Fruit fly (Drosophila melanogaster): ENCODE results near the gene CG15219.
A peak's percentile ranks its signal among the peaks of the same experiment; 100 is the strongest.

Gene CG15219

DNA sequence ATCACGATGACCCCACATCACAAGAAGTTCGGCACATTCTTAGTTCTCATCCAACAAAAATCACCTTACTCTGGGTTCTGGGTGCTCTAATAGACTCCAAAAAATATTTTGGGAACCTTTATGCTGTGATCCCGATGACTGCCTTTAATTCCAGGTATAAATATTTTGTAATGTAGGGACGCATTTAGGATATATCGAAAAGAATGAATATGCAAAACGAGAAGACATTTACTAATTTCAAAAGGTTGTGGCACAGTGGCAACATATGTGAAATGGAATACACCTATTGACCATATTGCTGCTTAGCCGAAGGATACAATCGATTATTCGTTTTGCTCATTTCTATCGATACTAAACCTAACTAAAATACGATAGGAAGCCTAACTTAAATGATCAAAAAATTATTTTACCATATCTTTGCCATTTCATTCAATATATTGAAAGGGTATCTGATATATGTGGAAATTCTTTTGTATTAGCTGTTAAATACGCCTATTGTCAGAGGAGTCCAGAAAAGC is 15.6 kb upstream of the CG15219 start, which contains the start of gene CG3651:
Gene CG3651 (plus strand): TSS at position 468 of the 518 bp plus-strand sequence.
- TF ChIP-seq ovo (GFP tag; optimal IDR thresholded peaks at IDR 0.05) (no peak), Crg-1 (GFP tag; optimal IDR thresholded peaks at IDR 0.05) (no peak), Clk (GFP tag; optimal IDR thresholded peaks at IDR 0.05) (no peak), tj (GFP tag; optimal IDR thresholded peaks at IDR 0.05) (no peak), bab1 (GFP tag; optimal IDR thresholded peaks at IDR 0.05) (no peak), CG5204 (GFP tag; optimal IDR thresholded peaks at IDR 0.05) (no peak)

DNA sequence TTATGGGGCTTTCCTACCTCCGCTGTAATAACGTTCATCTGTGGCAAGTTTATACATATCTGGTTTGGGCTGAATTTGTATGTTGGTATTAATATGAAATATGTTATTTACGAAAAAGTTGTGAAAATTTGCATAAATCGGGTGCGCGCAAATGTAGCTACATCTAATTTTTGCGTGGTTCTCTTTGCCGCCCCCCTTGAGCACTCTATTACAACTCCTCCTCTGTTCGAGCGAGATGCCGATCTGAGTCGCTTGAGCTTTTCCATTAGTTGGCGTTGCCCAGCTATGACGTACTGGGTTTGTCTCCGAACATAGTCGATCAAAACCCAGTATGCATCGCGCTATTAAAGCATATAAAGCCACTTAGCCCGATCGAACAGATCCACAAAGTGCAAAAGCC is 3.4 kb upstream of the CG15219 start, which contains the start of gene CG6675:
Gene CG6675 (plus strand): TSS at position 301 of the 400 bp plus-strand sequence.
- TF ChIP-seq CG5204 (GFP tag; optimal IDR thresholded peaks at IDR 0.05) (peak; percentile 20), CG7045 (GFP tag; optimal IDR thresholded peaks at IDR 0.05) (peak; percentile 43), Crg-1 (GFP tag; optimal IDR thresholded peaks at IDR 0.05) (no peak), kay (GFP tag; ENCODE audit: borderline replicate concordance) (peak; percentile 59), cic (GFP tag; optimal IDR thresholded peaks at IDR 0.05) (no peak), CG1620 (GFP tag; optimal IDR thresholded peaks at IDR 0.05) (no peak)

- no peak for TF ChIP-seq CG33017 (tag; optimal IDR thresholded peaks at IDR 0.05)
These were observed 1.9 kb upstream of the CG15219 start, which contains the start of gene CG10834 for dm6 chr2L:22107204-22107603. Gene CG10834, minus strand, starts transcription at chr2L:22107304.

dm6 chr2L:22104301-22104700 is 1.0 kb downstream of the CG15219 start, which contains the start of gene tplus3b:
Gene tplus3b, minus strand, starts transcription at chr2L:22104401.
- TF ChIP-seq cnc (optimal IDR thresholded peaks at IDR 0.05), result no peak
- no peak for TF ChIP-seq CG12768 (GFP tag; optimal IDR thresholded peaks at IDR 0.05)
- TF ChIP-seq pad (GFP tag; optimal IDR thresholded peaks at IDR 0.05), result no peak
- no peak for TF ChIP-seq tj (GFP tag; optimal IDR thresholded peaks at IDR 0.05)
- TF ChIP-seq Crg-1 (GFP tag; optimal IDR thresholded peaks at IDR 0.05), result no peak
- TF ChIP-seq cic (GFP tag; optimal IDR thresholded peaks at IDR 0.05), result no peak
- TF ChIP-seq ovo (GFP tag; optimal IDR thresholded peaks at IDR 0.05), result no peak
- no peak for TF ChIP-seq toe (GFP tag; optimal IDR thresholded peaks at IDR 0.05)
- TF ChIP-seq bab1 (GFP tag; optimal IDR thresholded peaks at IDR 0.05), result no peak
- TF ChIP-seq CG11617 (GFP tag; optimal IDR thresholded peaks at IDR 0.05), result no peak
- TF ChIP-seq CG33017 (tag; optimal IDR thresholded peaks at IDR 0.05), result no peak
- no peak for TF ChIP-seq Clk (GFP tag; optimal IDR thresholded peaks at IDR 0.05)
- TF ChIP-seq CG14711 (tag; optimal IDR thresholded peaks at IDR 0.05), result no peak
- TF ChIP-seq CG1620 (GFP tag; optimal IDR thresholded peaks at IDR 0.05), result no peak
- no peak for TF ChIP-seq Hr96 (GFP tag; optimal IDR thresholded peaks at IDR 0.05)
- TF ChIP-seq Mnt (GFP tag; optimal IDR thresholded peaks at IDR 0.05), result no peak
- no peak for TF ChIP-seq CG7045 (GFP tag; optimal IDR thresholded peaks at IDR 0.05)
- TF ChIP-seq CG7101 (tag; optimal IDR thresholded peaks at IDR 0.05), result no peak
- no peak for TF ChIP-seq CG5204 (GFP tag; optimal IDR thresholded peaks at IDR 0.05)
- TF ChIP-seq kay (GFP tag; ENCODE audit: borderline replicate concordance), result no peak

DNA sequence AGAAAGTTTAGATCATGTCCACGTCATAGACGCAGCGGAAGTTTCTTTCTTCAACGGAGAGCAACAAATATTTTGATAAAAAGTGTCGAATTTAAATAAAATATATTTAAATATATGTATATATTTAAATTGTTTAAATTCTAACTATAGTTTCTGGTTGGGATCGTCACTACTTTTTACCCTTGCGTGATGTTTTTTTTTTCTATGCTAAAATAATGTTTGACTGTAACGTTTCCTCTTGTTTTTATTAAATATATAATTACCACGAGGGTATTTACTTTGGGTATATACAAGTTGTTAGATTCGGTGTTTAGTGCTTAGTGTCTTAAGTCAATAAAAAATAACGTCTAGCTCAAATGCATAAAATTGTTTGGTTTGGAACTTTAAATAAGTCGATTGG is 26.0 kb downstream of the CG15219 start, which contains the start of gene ttm3:
Gene ttm3 (plus strand): TSS at position 301 of the 400 bp plus-strand sequence.
- TF ChIP-seq Mnt (GFP tag; optimal IDR thresholded peaks at IDR 0.05) (no peak), kay (GFP tag; ENCODE audit: borderline replicate concordance) (no peak), CG1620 (GFP tag; optimal IDR thresholded peaks at IDR 0.05) (no peak), CG12768 (GFP tag; optimal IDR thresholded peaks at IDR 0.05) (no peak), CG33017 (tag; optimal IDR thresholded peaks at IDR 0.05) (no peak), cnc (optimal IDR thresholded peaks at IDR 0.05) (no peak), pad (GFP tag; optimal IDR thresholded peaks at IDR 0.05) (no peak), CG7101 (tag; optimal IDR thresholded peaks at IDR 0.05) (no peak), cic (GFP tag; optimal IDR thresholded peaks at IDR 0.05) (no peak), ovo (GFP tag; optimal IDR thresholded peaks at IDR 0.05) (no peak), CG5204 (GFP tag; optimal IDR thresholded peaks at IDR 0.05) (no peak), CG7045 (GFP tag; optimal IDR thresholded peaks at IDR 0.05) (no peak), tj (GFP tag; optimal IDR thresholded peaks at IDR 0.05) (no peak), bab1 (GFP tag; optimal IDR thresholded peaks at IDR 0.05) (no peak), Hr96 (GFP tag; optimal IDR thresholded peaks at IDR 0.05) (no peak), CG11617 (GFP tag; optimal IDR thresholded peaks at IDR 0.05) (no peak)

DNA sequence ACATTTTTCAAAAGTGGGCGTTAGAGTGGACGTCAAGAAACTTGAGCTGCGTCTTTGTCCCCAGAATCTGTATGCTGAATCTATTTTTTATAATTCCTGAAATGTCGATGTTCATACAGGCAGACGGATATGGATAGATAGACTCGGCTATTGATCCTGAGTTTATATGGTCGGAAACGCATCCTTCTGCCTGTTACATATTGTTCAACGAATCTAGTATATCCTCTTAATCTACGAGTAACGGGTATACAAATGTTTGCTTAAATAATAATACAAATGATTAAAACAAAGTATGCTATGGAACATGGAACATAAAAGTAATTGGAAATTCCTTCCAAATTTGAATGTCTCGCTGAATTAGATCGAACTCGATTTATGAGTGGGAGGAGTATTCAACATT is 34.5 kb downstream of the CG15219 start, which contains the start of gene tplus3a:
Gene tplus3a (plus strand): TSS at position 301 of the 400 bp plus-strand sequence.
- TF ChIP-seq CG1620 (GFP tag; optimal IDR thresholded peaks at IDR 0.05) (no peak), bab1 (GFP tag; optimal IDR thresholded peaks at IDR 0.05) (no peak), cic (GFP tag; optimal IDR thresholded peaks at IDR 0.05) (no peak), CG7045 (GFP tag; optimal IDR thresholded peaks at IDR 0.05) (no peak), ovo (GFP tag; optimal IDR thresholded peaks at IDR 0.05) (no peak), CG7101 (tag; optimal IDR thresholded peaks at IDR 0.05) (no peak), CG14711 (tag; optimal IDR thresholded peaks at IDR 0.05) (no peak), CG11617 (GFP tag; optimal IDR thresholded peaks at IDR 0.05) (no peak), CG5204 (GFP tag; optimal IDR thresholded peaks at IDR 0.05) (no peak), tj (GFP tag; optimal IDR thresholded peaks at IDR 0.05) (no peak), toe (GFP tag; optimal IDR thresholded peaks at IDR 0.05) (no peak), pad (GFP tag; optimal IDR thresholded peaks at IDR 0.05) (no peak), CG12768 (GFP tag; optimal IDR thresholded peaks at IDR 0.05) (no peak), Crg-1 (GFP tag; optimal IDR thresholded peaks at IDR 0.05) (no peak), Clk (GFP tag; optimal IDR thresholded peaks at IDR 0.05) (no peak), Hr96 (GFP tag; optimal IDR thresholded peaks at IDR 0.05) (no peak), cnc (optimal IDR thresholded peaks at IDR 0.05) (no peak), CG33017 (tag; optimal IDR thresholded peaks at IDR 0.05) (no peak), kay (GFP tag; ENCODE audit: borderline replicate concordance) (no peak)
